Fruit fly (Drosophila melanogaster): ENCODE data around the gene Pgant4.

Gene Pgant4

DNA sequence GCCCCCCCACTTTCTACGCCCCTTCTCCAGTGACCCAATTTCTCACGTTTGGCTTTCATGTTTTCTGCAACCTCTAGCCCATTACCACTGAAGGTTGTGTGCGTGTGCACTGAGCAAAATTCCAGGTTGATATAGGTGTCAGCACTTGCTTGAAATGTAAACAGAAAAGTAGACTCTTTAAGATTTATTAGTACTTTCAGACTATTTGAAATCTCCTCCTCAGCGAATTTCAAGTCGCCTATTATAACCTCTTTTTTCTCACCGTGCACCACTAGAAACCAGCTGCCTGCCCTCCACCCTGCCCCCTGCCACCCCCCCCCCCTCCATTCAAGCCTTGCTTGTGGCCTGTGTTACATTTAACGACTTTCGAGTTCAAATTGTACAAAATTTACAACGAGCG is 37.3 kb upstream of the Pgant4 start (continued):
- TF ChIP-seq toy (GFP tag; IDR thresholded peaks at IDR 0.05) (no peak), CG34422 (GFP tag; IDR thresholded peaks at IDR 0.05) (peak; percentile 33; the same call in 2 of the 3 replicates), unpg (GFP tag; optimal IDR thresholded peaks at IDR 0.05) (peak; percentile 42), schlank (tag; optimal IDR thresholded peaks at IDR 0.05) (no peak), pros (GFP tag; optimal IDR thresholded peaks at IDR 0.05) (no peak), ci (GFP tag; IDR thresholded peaks at IDR 0.05) (peak; percentile 75; the same call in 2 of the 3 replicates), CG3726 (GFP tag; IDR thresholded peaks at IDR 0.05) (peak; percentile 43; the same call in 1 of the 3 replicates), CG5180 (GFP tag; optimal IDR thresholded peaks at IDR 0.05) (peak; percentile 26), en (GFP tag; optimal IDR thresholded peaks at IDR 0.05) (no peak), CG30403 (GFP tag; optimal IDR thresholded peaks at IDR 0.05) (peak; percentile 37), CG4854 (GFP tag; optimal IDR thresholded peaks at IDR 0.05) (no peak), nerfin-1 (tag; optimal IDR thresholded peaks at IDR 0.05) (peak; percentile 7), CG11456 (GFP tag; IDR thresholded peaks at IDR 0.05) (peak; percentile 46; the same call in 1 of the 3 replicates), CG18764 (GFP tag; optimal IDR thresholded peaks at IDR 0.05) (peak; percentile 5), HLH4C (GFP tag; IDR thresholded peaks at IDR 0.05; ENCODE audit: partially characterized antibody) (no peak), D (optimal IDR thresholded peaks at IDR 0.05) (no peak), D (GFP tag; optimal IDR thresholded peaks at IDR 0.05) (peak; percentile 45), NK7.1 (GFP tag; optimal IDR thresholded peaks at IDR 0.05) (no peak), Meics (GFP tag; optimal IDR thresholded peaks at IDR 0.05) (no peak), CG6854 (GFP tag; optimal IDR thresholded peaks at IDR 0.05) (no peak), CG4617 (GFP tag; optimal IDR thresholded peaks at IDR 0.05; ENCODE audit: borderline replicate concordance) (no peak), dan (GFP tag; IDR thresholded peaks at IDR 0.05) (peak; percentile 9; the same call in 1 of the 2 replicates), Max (GFP tag; optimal IDR thresholded peaks at IDR 0.05) (no peak), sim (GFP tag; IDR thresholded peaks at IDR 0.05) (no peak), CG3163 (GFP tag; optimal IDR thresholded peaks at IDR 0.05) (no peak), Atf3 (GFP tag; optimal IDR thresholded peaks at IDR 0.05) (no peak), CG6791 (GFP tag; IDR thresholded peaks at IDR 0.05; ENCODE audit: partially characterized antibody) (no peak), insv (GFP tag; optimal IDR thresholded peaks at IDR 0.05) (no peak), CG5245 (GFP tag; optimal IDR thresholded peaks at IDR 0.05) (peak; percentile 21), Sox100B (GFP tag; optimal IDR thresholded peaks at IDR 0.05) (peak; percentile 7), CG10565 (GFP tag; optimal IDR thresholded peaks at IDR 0.05) (no peak), ATbp (GFP tag; optimal IDR thresholded peaks at IDR 0.05) (peak; percentile 47), Dip3 (GFP tag; optimal IDR thresholded peaks at IDR 0.05) (no peak), chinmo (GFP tag; IDR thresholded peaks at IDR 0.05; ENCODE audit: partially characterized antibody) (no peak), CG30431 (GFP tag; optimal IDR thresholded peaks at IDR 0.05) (peak; percentile 38), CG7987 (GFP tag; optimal IDR thresholded peaks at IDR 0.05) (no peak), tin (GFP tag; optimal IDR thresholded peaks at IDR 0.05) (peak; percentile 32), onecut (GFP tag; IDR thresholded peaks at IDR 0.05) (peak; percentile 59), Dp (GFP tag; optimal IDR thresholded peaks at IDR 0.05) (no peak), CG9437 (GFP tag; optimal IDR thresholded peaks at IDR 0.05) (no peak), pan (optimal IDR thresholded peaks at IDR 0.05) (no peak), pan (GFP tag; optimal IDR thresholded peaks at IDR 0.05 in 1 of 2, IDR thresholded peaks at IDR 0.05 in 1 of 2) (peak in 1 of 2 experiments; percentile 45), gem (tag; optimal IDR thresholded peaks at IDR 0.05) (peak; percentile 64), CG2678 (tag; optimal IDR thresholded peaks at IDR 0.05) (peak; percentile 54), CG13296 (GFP tag; optimal IDR thresholded peaks at IDR 0.05) (no peak), ac (GFP tag; optimal IDR thresholded peaks at IDR 0.05) (no peak), CG10959 (GFP tag; IDR thresholded peaks at IDR 0.05) (peak; percentile 64), dpn (GFP tag; optimal IDR thresholded peaks at IDR 0.05) (peak; percentile 6 to 18), CG42726 (GFP tag; IDR thresholded peaks at IDR 0.05; ENCODE audit: partially characterized antibody) (no peak), CG11696 (GFP tag; IDR thresholded peaks at IDR 0.05) (peak; percentile 24; the same call in 1 of the 2 replicates), CG17361 (GFP tag; IDR thresholded peaks at IDR 0.05) (peak; percentile 49; the same call in 1 of the 3 replicates)
